Fruit fly (Drosophila melanogaster) whole organism, embryonic: ENCODE data around the gene CG14696.

Source experiments
- ATbp ChIP-seq: fragments of 200-800 bp; sonication (Bioruptor generic); optimal IDR thresholded peaks from 2 replicates; lab custom pipeline; 2017; ENCODE audit warnings: missing biosample characterization, mild to moderate bottlenecking, missing genetic modification characterization, missing genetic modification reagents
- Atf6 ChIP-seq: fragments of 200-800 bp; sonication (Bioruptor generic); IDR thresholded peaks from 2 replicates; pipeline ENCODE4 v1.3.6; 2022; ENCODE audit warnings: missing biosample characterization, missing genetic modification characterization
- BtbVII ChIP-seq: fragments of 200-800 bp; sonication (Bioruptor generic); optimal IDR thresholded peaks from 3 replicates; lab custom pipeline; 2017; ENCODE audit warnings: missing biosample characterization, mild to moderate bottlenecking, missing genetic modification characterization
- CG10321 ChIP-seq: fragments of 200-800 bp; sonication (Bioruptor generic); IDR thresholded peaks from 2 replicates; pipeline ENCODE4 v1.3.6; 2022; ENCODE audit warnings: missing biosample characterization, missing genetic modification characterization
- CG10959 ChIP-seq: fragments of 200-800 bp; sonication (Bioruptor generic); IDR thresholded peaks from 2 replicates; pipeline ENCODE4 v1.3.6; 2022; ENCODE audit warnings: missing biosample characterization, missing genetic modification characterization
- CG13894 ChIP-seq: fragments of 200-800 bp; sonication (Bioruptor generic); optimal IDR thresholded peaks from 3 replicates; lab custom pipeline; 2018; ENCODE audit warnings: missing biosample characterization, mild to moderate bottlenecking, missing genetic modification characterization, moderate library complexity
- CG15514 ChIP-seq: fragments of 200-800 bp; sonication (Bioruptor generic); optimal IDR thresholded peaks from 3 replicates; lab custom pipeline; 2017; ENCODE audit warnings: missing biosample characterization, missing genetic modification characterization, mild to moderate bottlenecking, moderate library complexity, missing genetic modification reagents
- CG15601 ChIP-seq: fragments of 200-800 bp; sonication (Bioruptor generic); optimal IDR thresholded peaks from 3 replicates; lab custom pipeline; 2019; ENCODE audit warnings: missing biosample characterization, mild to moderate bottlenecking, missing genetic modification characterization, moderate library complexity
- CG17568 ChIP-seq: fragments of 200-800 bp; sonication (Bioruptor generic); optimal IDR thresholded peaks from 2 replicates; lab custom pipeline; 2018; ENCODE audit warnings: missing biosample characterization, mild to moderate bottlenecking, missing genetic modification characterization, moderate library complexity
- CG17912 ChIP-seq: fragments of 200-800 bp; sonication (Bioruptor generic); optimal IDR thresholded peaks from 2 replicates; lab custom pipeline; 2018; ENCODE audit warnings: missing biosample characterization, mild to moderate bottlenecking, missing genetic modification characterization
- CG18764 ChIP-seq: fragments of 200-800 bp; sonication (Bioruptor generic); optimal IDR thresholded peaks from 3 replicates; lab custom pipeline; 2016; ENCODE audit warnings: missing biosample characterization, missing genetic modification characterization
- CG2199 ChIP-seq: fragments of 200-800 bp; sonication (Bioruptor generic); IDR thresholded peaks from 3 replicates; pipeline ENCODE4 v1.3.6; 2022; ENCODE audit warnings: missing biosample characterization, missing genetic modification characterization
- CG31224 ChIP-seq: fragments of 200-800 bp; sonication (Bioruptor generic); IDR thresholded peaks from 2 replicates; pipeline ENCODE4 v1.3.6; 2022; ENCODE audit warnings: missing biosample characterization, missing genetic modification characterization
- CG32772 ChIP-seq: fragments of 200-800 bp; sonication (Bioruptor generic); IDR thresholded peaks from 2 replicates; pipeline ENCODE4 v1.3.6; 2022; ENCODE audit warnings: missing biosample characterization, missing genetic modification characterization
- CG33557 ChIP-seq: fragments of 200-800 bp; sonication (Bioruptor generic); optimal IDR thresholded peaks from 2 replicates; lab custom pipeline; 2019; ENCODE audit warnings: missing biosample characterization, mild to moderate bottlenecking, missing genetic modification characterization, moderate library complexity
- CG34224 ChIP-seq: fragments of 200-800 bp; sonication (Bioruptor generic); IDR thresholded peaks from 3 replicates; pipeline ENCODE4 v1.3.6; 2022; ENCODE audit warnings: missing biosample characterization, missing genetic modification characterization; ENCODE audit not compliant: partially characterized antibody
- CG3847 ChIP-seq: fragments of 200-800 bp; sonication (Bioruptor generic); IDR thresholded peaks from 2 replicates; pipeline ENCODE4 v1.3.6; 2022; ENCODE audit warnings: missing biosample characterization, missing genetic modification characterization
- CG4404 ChIP-seq: fragments of 200-800 bp; sonication (Bioruptor generic); IDR thresholded peaks from 2 replicates; pipeline ENCODE4 v1.3.6; 2022; ENCODE audit warnings: missing biosample characterization, missing genetic modification characterization
- CG6813 ChIP-seq: fragments of 200-800 bp; sonication (Bioruptor generic); optimal IDR thresholded peaks from 2 replicates; lab custom pipeline; 2017; ENCODE audit warnings: missing biosample characterization, missing genetic modification characterization, mild to moderate bottlenecking, moderate library complexity, missing genetic modification reagents
- CG7786 ChIP-seq: fragments of 200-800 bp; sonication (Bioruptor generic); optimal IDR thresholded peaks from 2 replicates; lab custom pipeline; 2016; ENCODE audit warnings: missing biosample characterization, missing genetic modification characterization
- CG8290 ChIP-seq, 3 experiments: fragments of 200-800 bp; sonication (Bioruptor generic); optimal IDR thresholded peaks; 2 replicates each; lab custom pipeline; 2016 to 2019; ENCODE audit warnings: missing biosample characterization in 3 of 3, missing genetic modification characterization in 3 of 3, mild to moderate bottlenecking in 2 of 3, moderate library complexity in 1 of 3
- CG9437 ChIP-seq: fragments of 200-800 bp; sonication (Bioruptor generic); optimal IDR thresholded peaks from 2 replicates; lab custom pipeline; 2018; ENCODE audit warnings: missing biosample characterization, mild to moderate bottlenecking, missing genetic modification characterization
- Gsc ChIP-seq: fragments of 200-800 bp; sonication (Bioruptor generic); IDR thresholded peaks from 2 replicates; pipeline ENCODE4 v1.3.6; 2022; ENCODE audit warnings: missing biosample characterization, missing genetic modification characterization
- HmgD ChIP-seq: fragments of 200-800 bp; sonication (Bioruptor generic); optimal IDR thresholded peaks from 3 replicates; lab custom pipeline; 2016; ENCODE audit warnings: missing biosample characterization, missing genetic modification characterization
- HmgZ ChIP-seq: fragments of 200-800 bp; sonication (Bioruptor generic); optimal IDR thresholded peaks from 2 replicates; lab custom pipeline; 2018; ENCODE audit warnings: missing biosample characterization, mild to moderate bottlenecking, missing genetic modification characterization
- Hmr ChIP-seq: fragments of 200-800 bp; sonication (Bioruptor generic); optimal IDR thresholded peaks from 3 replicates; lab custom pipeline; 2017; ENCODE audit warnings: mild to moderate bottlenecking, missing biosample characterization, missing genetic modification reagents, missing genetic modification characterization
- Hr39 ChIP-seq: fragments of >200 bp; optimal IDR thresholded peaks from 2 replicates; lab custom pipeline; 2017
- Lhr ChIP-seq: fragments of 200-800 bp; sonication (Bioruptor generic); optimal IDR thresholded peaks from 3 replicates; lab custom pipeline; 2017; ENCODE audit warnings: mild to moderate bottlenecking, missing biosample characterization, missing genetic modification reagents, missing genetic modification characterization
- Lpt ChIP-seq: fragments of >200 bp; optimal IDR thresholded peaks from 2 replicates; lab custom pipeline; 2018; ENCODE audit warnings: missing biosample characterization, missing genetic modification characterization
- Scr ChIP-seq: fragments of 200-800 bp; sonication (Bioruptor generic); IDR thresholded peaks from 2 replicates; pipeline ENCODE4 v1.3.6; 2022; ENCODE audit warnings: missing biosample characterization, missing genetic modification characterization; ENCODE audit not compliant: partially characterized antibody
- Vsx1 ChIP-seq: fragments of 200-800 bp; sonication (Bioruptor generic); optimal IDR thresholded peaks from 2 replicates; lab custom pipeline; 2017; ENCODE audit warnings: missing biosample characterization, mild to moderate bottlenecking, missing genetic modification characterization, missing genetic modification reagents
- Xbp1 ChIP-seq: fragments of 200-800 bp; sonication (Bioruptor generic); optimal IDR thresholded peaks from 3 replicates; lab custom pipeline; 2016; ENCODE audit warnings: missing biosample characterization, mild to moderate bottlenecking, missing genetic modification characterization
- bsh ChIP-seq, 2 experiments: fragments of 200-800 bp; sonication (Bioruptor generic); optimal IDR thresholded peaks; 2 replicates each; lab custom pipeline; 2017 to 2018; ENCODE audit warnings: mild to moderate bottlenecking in 2 of 2, missing biosample characterization in 2 of 2, missing genetic modification characterization in 2 of 2, moderate library complexity in 1 of 2
- cato ChIP-seq: fragments of 200-800 bp; sonication (Bioruptor generic); optimal IDR thresholded peaks from 2 replicates; lab custom pipeline; 2016; ENCODE audit warnings: missing biosample characterization, missing genetic modification characterization, borderline replicate concordance
- dan ChIP-seq: fragments of 200-800 bp; sonication (Bioruptor generic); IDR thresholded peaks from 2 replicates; pipeline ENCODE4 v1.3.6; 2022; ENCODE audit warnings: missing biosample characterization, missing genetic modification characterization
- dmrt99B ChIP-seq: fragments of 200-800 bp; sonication (Bioruptor generic); optimal IDR thresholded peaks from 2 replicates; lab custom pipeline; 2018; ENCODE audit warnings: missing biosample characterization, mild to moderate bottlenecking, missing genetic modification characterization, moderate library complexity
- ewg ChIP-seq: fragments of 200-800 bp; sonication (Bioruptor generic); optimal IDR thresholded peaks from 3 replicates; lab custom pipeline; 2017; ENCODE audit warnings: mild to moderate bottlenecking, missing biosample characterization, missing genetic modification reagents, missing genetic modification characterization
- grau ChIP-seq: fragments of 200-800 bp; optimal IDR thresholded peaks from 3 replicates; lab custom pipeline; 2019; ENCODE audit warnings: missing biosample characterization, mild to moderate bottlenecking, missing genetic modification characterization, moderate library complexity
- hbn ChIP-seq: fragments of 200-800 bp; sonication (Bioruptor generic); IDR thresholded peaks from 2 replicates; pipeline ENCODE4 v1.3.6; 2022; ENCODE audit warnings: missing biosample characterization, missing genetic modification characterization; ENCODE audit not compliant: partially characterized antibody
- her ChIP-seq: fragments of 200-800 bp; sonication (Bioruptor generic); optimal IDR thresholded peaks from 2 replicates; lab custom pipeline; 2016; ENCODE audit warnings: missing biosample characterization, missing genetic modification characterization
- lov ChIP-seq, 2 experiments: fragments of 200-800 bp in 1 of 2; fragments of >200 bp in 1 of 2; sonication (Bioruptor generic) in 1 of 2; IDR thresholded peaks in 1 of 2; optimal IDR thresholded peaks in 1 of 2; 2 replicates in 1 of 2; 3 replicates in 1 of 2; pipeline versions ENCODE4 v1.3.6 to Lab custom; 2017 to 2022; ENCODE audit warnings: missing biosample characterization in 1 of 2, missing genetic modification characterization in 1 of 2
- maf-S ChIP-seq: fragments of 200-800 bp; sonication (Bioruptor generic); optimal IDR thresholded peaks from 2 replicates; lab custom pipeline; 2016; ENCODE audit warnings: missing biosample characterization, missing genetic modification characterization
- nau ChIP-seq: fragments of 200-800 bp; sonication (Bioruptor generic); optimal IDR thresholded peaks from 3 replicates; lab custom pipeline; 2017; ENCODE audit warnings: missing biosample characterization, mild to moderate bottlenecking, missing genetic modification characterization, missing genetic modification reagents
- scrt ChIP-seq: fragments of 200-800 bp; sonication (Bioruptor generic); optimal IDR thresholded peaks from 2 replicates; lab custom pipeline; 2018; ENCODE audit warnings: missing biosample characterization, mild to moderate bottlenecking, missing genetic modification characterization, moderate library complexity
- seq ChIP-seq: fragments of 200-800 bp; sonication (Bioruptor generic); IDR thresholded peaks from 2 replicates; pipeline ENCODE4 v1.3.6; 2022; ENCODE audit warnings: missing biosample characterization, missing genetic modification characterization
- ssp ChIP-seq: fragments of 200-800 bp; sonication (Bioruptor generic); IDR thresholded peaks from 2 replicates; pipeline ENCODE4 v1.3.6; 2022; ENCODE audit warnings: missing biosample characterization, missing genetic modification characterization
- stc ChIP-seq: fragments of 200-800 bp; sonication (Bioruptor generic); IDR thresholded peaks from 2 replicates; pipeline ENCODE4 v1.3.6; 2022; ENCODE audit warnings: missing biosample characterization, missing genetic modification characterization
- tx ChIP-seq: fragments of 200-800 bp; sonication (Bioruptor generic); optimal IDR thresholded peaks from 2 replicates; lab custom pipeline; 2016; ENCODE audit warnings: missing biosample characterization, missing genetic modification characterization

CG14696 gene

DNA sequence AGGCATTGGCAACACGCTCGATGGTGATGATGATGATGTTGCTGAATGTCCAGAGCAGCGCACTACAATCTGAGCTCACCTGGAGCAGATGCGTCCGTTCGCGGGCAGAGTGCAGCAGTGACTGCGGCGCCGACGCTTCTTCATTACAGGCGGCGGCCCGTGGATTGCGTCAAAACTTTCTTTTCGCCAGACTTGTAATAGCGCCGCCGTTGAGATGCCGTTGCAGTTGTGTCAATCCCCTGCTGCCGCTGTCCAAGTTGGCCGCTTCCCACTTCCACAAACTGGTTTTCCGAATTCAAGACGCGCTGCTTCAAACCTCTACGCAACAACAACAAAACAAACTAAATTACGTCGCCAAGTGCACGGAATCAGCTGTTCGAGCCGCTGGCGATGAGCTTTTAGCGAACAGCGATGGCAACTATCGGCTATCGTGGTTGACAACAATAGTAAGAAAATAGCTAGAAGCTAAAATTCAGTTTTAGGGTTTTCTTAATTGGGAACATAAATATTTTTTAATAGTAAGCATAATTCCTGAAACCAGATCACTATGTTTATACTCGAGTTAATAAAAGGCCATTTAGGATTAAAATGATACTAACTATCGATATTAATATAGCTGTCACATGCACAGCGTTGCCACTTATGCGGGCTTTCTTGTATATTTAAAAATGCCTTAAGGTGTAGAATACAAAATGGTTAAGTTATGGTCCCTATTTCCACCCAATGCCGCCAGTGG lies 2.8 kb downstream of the CG14696 start, which contains the start of gene Tpc1 (continued):
- TF ChIP-seq Lhr (peak; percentile 21), stc (GFP tag; lab: Robert Waterston, UW) (no peak), CG18764 (no peak), CG8290 (GFP tag; optimal IDR thresholded peaks at IDR 0.05; lab: Kevin White, UChicago) (peak; percentile 30), CG8290 (tag; optimal IDR thresholded peaks at IDR 0.05; lab: Kevin White, UChicago) (no peak), maf-S (peak; percentile 41), CG13894 (tag; lab: Kevin White, UChicago) (peak; percentile 35), Scr (GFP tag; lab: Robert Waterston, UW) (peak; percentile 93), scrt (peak; percentile 47), ssp (no peak), her (GFP tag; lab: Kevin White, UChicago) (no peak), Hmr (GFP tag; lab: Kevin White, UChicago) (peak; percentile 17), CG4404 (GFP tag; lab: Robert Waterston, UW) (no peak), bsh (GFP tag; optimal IDR thresholded peaks at IDR 0.05; lab: Kevin White, UChicago) (peak in 1 of 2 experiments; percentile 12), dmrt99B (tag; lab: Kevin White, UChicago) (no peak), ATbp (no peak), CG10321 (GFP tag; lab: Robert Waterston, UW) (no peak), HmgD (GFP tag; lab: Kevin White, UChicago) (no peak), lov (optimal IDR thresholded peaks at IDR 0.05; lab: Kevin White, UChicago) (no peak), lov (GFP tag; IDR thresholded peaks at IDR 0.05; lab: Robert Waterston, UW) (0 out of 3 replicates have a peak, but pooled peaks have one; percentile 22), Hr39 (lab: Kevin White, UChicago) (no peak), tx (GFP tag; lab: Kevin White, UChicago) (peak; percentile 26), CG15514 (GFP tag; lab: Kevin White, UChicago) (peak; percentile 58), HmgZ (tag; lab: Kevin White, UChicago) (peak; percentile 71), Lpt (GFP tag; lab: Kevin White, UChicago) (no peak), CG17568 (GFP tag; lab: Kevin White, UChicago) (no peak), CG32772 (GFP tag; lab: Robert Waterston, UW) (no peak), ewg (GFP tag; lab: Kevin White, UChicago) (no peak), CG33557 (GFP tag; lab: Kevin White, UChicago) (no peak), Xbp1 (GFP tag; lab: Kevin White, UChicago) (peak; percentile 57), hbn (GFP tag; lab: Robert Waterston, UW) (peak; percentile 84), grau (tag; lab: Kevin White, UChicago) (peak; percentile 46), Atf6 (GFP tag; lab: Robert Waterston, UW) (no peak), nau (GFP tag; lab: Kevin White, UChicago) (no peak), cato (GFP tag; lab: Kevin White, UChicago) (no peak), CG9437 (GFP tag; lab: Kevin White, UChicago) (peak; percentile 70), CG15601 (peak; percentile 48), CG34224 (GFP tag; lab: Robert Waterston, UW) (peak; percentile 91), CG2199 (GFP tag; lab: Robert Waterston, UW) (no peak), dan (no peak), seq (GFP tag; lab: Robert Waterston, UW) (no peak), CG7786 (GFP tag; lab: Kevin White, UChicago) (peak; percentile 42), Gsc (GFP tag; lab: Robert Waterston, UW) (no peak), CG10959 (GFP tag; lab: Robert Waterston, UW) (no peak), CG3847 (GFP tag; lab: Robert Waterston, UW) (peak; percentile 49; the same call in 1 of the 2 replicates), CG17912 (GFP tag; lab: Kevin White, UChicago) (no peak), CG6813 (GFP tag; lab: Kevin White, UChicago) (no peak), Vsx1 (GFP tag; lab: Kevin White, UChicago) (no peak), BtbVII (GFP tag; lab: Kevin White, UChicago) (no peak), CG31224 (GFP tag; lab: Robert Waterston, UW) (no peak)
